Worm (Caenorhabditis elegans) whole organism, late embryonic: ENCODE measurements around the gene pals-24.
A peak's percentile ranks its signal among the peaks of the same experiment; 100 is the strongest.
"Not testable (repeated sequence)": the region's sequence is repeated elsewhere in the genome, so short reads cannot be mapped to it uniquely, and the experiment has no call there.

Experiments
- T23F11.4 ChIP-seq: fragments of 200-800 bp; sonication (Bioruptor generic); optimal IDR thresholded peaks from 2 replicates; lab custom pipeline; 2018; ENCODE audit warnings: mild to moderate bottlenecking, missing genetic modification characterization, missing compliant biosample characterization
- Y22D7AL.16 ChIP-seq: sonication (generic microtip); optimal IDR thresholded peaks from 2 replicates; lab custom pipeline; 2016; ENCODE audit warnings: missing genetic modification characterization, missing compliant biosample characterization
- ahr-1 ChIP-seq: sonication (generic microtip); optimal IDR thresholded peaks from 2 replicates; lab custom pipeline; 2016; ENCODE audit warnings: missing genetic modification characterization, missing compliant biosample characterization
- ceh-14 ChIP-seq: sonication (generic microtip); optimal IDR thresholded peaks from 2 replicates; lab custom pipeline; 2016; ENCODE audit warnings: missing genotype, missing genetic modification characterization, missing compliant biosample characterization
- ceh-18 ChIP-seq: sonication (generic microtip); optimal IDR thresholded peaks from 2 replicates; lab custom pipeline; 2016; ENCODE audit warnings: missing genetic modification characterization, missing compliant biosample characterization
- ceh-19 ChIP-seq: fragments of 200-800 bp; sonication (Bioruptor generic); optimal IDR thresholded peaks from 2 replicates; lab custom pipeline; 2018; ENCODE audit warnings: mild to moderate bottlenecking, missing genetic modification characterization, missing compliant biosample characterization
- ceh-30 ChIP-seq: fragments of 150-350 bp; optimal IDR thresholded peaks from 2 replicates; lab custom pipeline; 2014; ENCODE audit warnings: missing biosample characterization, missing genetic modification characterization
- ceh-31 ChIP-seq: sonication (generic microtip); optimal IDR thresholded peaks from 2 replicates; lab custom pipeline; 2016; ENCODE audit warnings: missing genetic modification characterization, missing compliant biosample characterization
- ceh-34 ChIP-seq: sonication (generic microtip); optimal IDR thresholded peaks from 2 replicates; lab custom pipeline; 2016; ENCODE audit warnings: mild to moderate bottlenecking, missing genetic modification characterization, missing compliant biosample characterization
- ceh-48 ChIP-seq: sonication (generic microtip); optimal IDR thresholded peaks from 2 replicates; lab custom pipeline; 2016; ENCODE audit warnings: missing genetic modification characterization, inconsistent platforms, missing compliant biosample characterization
- ceh-6 ChIP-seq: fragments of 200-800 bp; sonication (Bioruptor generic); optimal IDR thresholded peaks from 2 replicates; lab custom pipeline; 2018; ENCODE audit warnings: mild to moderate bottlenecking, missing genetic modification characterization, missing compliant biosample characterization
- ceh-9 ChIP-seq: sonication (generic microtip); optimal IDR thresholded peaks from 2 replicates; lab custom pipeline; 2016; ENCODE audit warnings: mild to moderate bottlenecking, missing genetic modification characterization, inconsistent platforms, missing compliant biosample characterization
- elt-4 ChIP-seq: sonication (generic microtip); optimal IDR thresholded peaks from 2 replicates; lab custom pipeline; 2016; ENCODE audit warnings: missing genetic modification characterization, missing compliant biosample characterization
- fax-1 ChIP-seq: sonication (generic microtip); optimal IDR thresholded peaks from 2 replicates; lab custom pipeline; 2016; ENCODE audit warnings: missing genotype, missing genetic modification characterization, missing compliant biosample characterization
- fkh-10 ChIP-seq: fragments of 150-350 bp; optimal IDR thresholded peaks from 2 replicates; lab custom pipeline; 2014; ENCODE audit warnings: missing biosample characterization, missing genetic modification reagents, missing genetic modification characterization
- fkh-6 ChIP-seq: sonication (generic microtip); optimal IDR thresholded peaks from 2 replicates; lab custom pipeline; 2016; ENCODE audit warnings: missing genetic modification characterization, missing compliant biosample characterization
- hlh-13 ChIP-seq: fragments of 200-800 bp; sonication (Bioruptor generic); optimal IDR thresholded peaks from 2 replicates; lab custom pipeline; 2018; ENCODE audit warnings: mild to moderate bottlenecking, missing genetic modification characterization, missing compliant biosample characterization
- hlh-6 ChIP-seq: sonication (generic microtip); optimal IDR thresholded peaks from 2 replicates; lab custom pipeline; 2016; ENCODE audit warnings: missing genotype, missing genetic modification characterization, missing compliant biosample characterization
- lim-6 ChIP-seq: sonication (generic microtip); optimal IDR thresholded peaks from 2 replicates; lab custom pipeline; 2016; ENCODE audit warnings: missing genetic modification characterization, missing compliant biosample characterization
- nfya-1 ChIP-seq: sonication (generic microtip); optimal IDR thresholded peaks from 2 replicates; lab custom pipeline; 2017; ENCODE audit warnings: missing genetic modification characterization, mild to moderate bottlenecking, missing compliant biosample characterization, antibody characterized with exemption, moderate library complexity
- odd-2 ChIP-seq: sonication (generic microtip); optimal IDR thresholded peaks from 2 replicates; lab custom pipeline; 2017; ENCODE audit warnings: antibody characterized with exemption, mild to moderate bottlenecking, missing genetic modification characterization, missing compliant biosample characterization
- pat-9 ChIP-seq: fragments of 200-800 bp; sonication (Bioruptor generic); optimal IDR thresholded peaks from 2 replicates; lab custom pipeline; 2018; ENCODE audit warnings: mild to moderate bottlenecking, missing genetic modification characterization, moderate library complexity, missing compliant biosample characterization
- rnt-1 ChIP-seq: sonication (generic microtip); optimal IDR thresholded peaks from 2 replicates; lab custom pipeline; 2016; ENCODE audit warnings: missing genetic modification characterization, missing compliant biosample characterization
- sdc-2 ChIP-seq: sonication (generic microtip); optimal IDR thresholded peaks from 2 replicates; lab custom pipeline; 2016; ENCODE audit warnings: missing genotype, missing genetic modification characterization, missing compliant biosample characterization
- sox-4 ChIP-seq: sonication (generic microtip); optimal IDR thresholded peaks from 2 replicates; lab custom pipeline; 2017; ENCODE audit warnings: mild to moderate bottlenecking, missing genetic modification characterization, inconsistent platforms, missing compliant biosample characterization
- tbx-2 ChIP-seq: sonication (generic microtip); optimal IDR thresholded peaks from 2 replicates; lab custom pipeline; 2016; ENCODE audit warnings: missing genetic modification characterization, missing compliant biosample characterization
- tbx-7 ChIP-seq: sonication (generic microtip); optimal IDR thresholded peaks from 2 replicates; lab custom pipeline; 2016; ENCODE audit warnings: missing genotype, missing genetic modification characterization, missing compliant biosample characterization
- ttx-3 ChIP-seq: sonication (generic microtip); optimal IDR thresholded peaks from 2 replicates; lab custom pipeline; 2016; ENCODE audit warnings: missing genetic modification reagents, missing genetic modification characterization, missing compliant biosample characterization
- unc-3 ChIP-seq, 2 experiments: fragments of 200-800 bp in 1 of 2; sonication (Bioruptor generic) in 1 of 2; sonication (generic microtip) in 1 of 2; conservative IDR thresholded peaks in 1 of 2; optimal IDR thresholded peaks in 1 of 2; 2 replicates each; pipeline versions ENCODE4 v1.3.6 to Lab custom; 2016 to 2022; ENCODE audit warnings: missing compliant biosample characterization in 2 of 2, missing genetic modification characterization in 2 of 2, missing genetic modification reagents in 1 of 2
- unc-42 ChIP-seq: sonication (generic microtip); optimal IDR thresholded peaks from 2 replicates; lab custom pipeline; 2016; ENCODE audit warnings: missing genotype, missing genetic modification characterization, missing compliant biosample characterization
- unc-86 ChIP-seq: sonication (generic microtip); optimal IDR thresholded peaks from 2 replicates; lab custom pipeline; 2016; ENCODE audit warnings: missing genetic modification characterization, missing compliant biosample characterization
- ztf-16 ChIP-seq: sonication (generic microtip); optimal IDR thresholded peaks from 2 replicates; lab custom pipeline; 2017; ENCODE audit warnings: missing genetic modification characterization, missing compliant biosample characterization

Gene pals-24

DNA sequence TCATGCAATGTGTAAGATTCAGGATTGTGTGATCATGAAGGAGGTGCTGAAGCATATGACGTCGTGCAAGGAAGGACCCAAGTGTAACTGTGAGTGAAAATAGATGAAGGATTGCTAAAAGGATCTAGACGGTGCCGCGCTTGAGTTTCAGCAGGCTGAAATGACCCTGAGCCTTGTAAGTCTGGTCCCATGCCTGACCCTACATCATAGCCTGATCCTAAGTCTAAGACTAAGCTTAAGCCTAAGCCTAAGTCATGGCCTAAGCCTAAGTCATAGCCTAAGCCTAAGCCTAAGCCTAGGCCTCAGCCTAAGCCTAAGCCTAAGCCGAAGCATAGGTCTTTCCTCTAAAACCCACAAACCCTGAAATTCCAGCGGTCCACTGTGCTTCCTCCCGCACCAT, 2.4 kb upstream of the pals-24 start:
- TF ChIP-seq ceh-6 (GFP tag; lab: Kevin White, UChicago) (no peak), ceh-9 (tag; lab: Kevin White, UChicago) (no peak), tbx-7 (no peak), ceh-48 (tag; lab: Kevin White, UChicago) (no peak), ceh-18 (tag; lab: Kevin White, UChicago) (no peak), ceh-19 (no peak), unc-42 (tag; lab: Kevin White, UChicago) (no peak), ceh-30 (tag; lab: Kevin White, UChicago) (no peak), fkh-10 (GFP tag; lab: Kevin White, UChicago) (no peak), sox-4 (tag; lab: Kevin White, UChicago) (no peak), Y22D7AL.16 (no peak), unc-3 (GFP tag; conservative IDR thresholded peaks at IDR 0.05; lab: Robert Waterston, UW) (no peak), unc-3 (tag; optimal IDR thresholded peaks at IDR 0.05; lab: Kevin White, UChicago) (no peak), fax-1 (tag; lab: Kevin White, UChicago) (no peak), hlh-13 (GFP tag; lab: Kevin White, UChicago) (no peak)

DNA sequence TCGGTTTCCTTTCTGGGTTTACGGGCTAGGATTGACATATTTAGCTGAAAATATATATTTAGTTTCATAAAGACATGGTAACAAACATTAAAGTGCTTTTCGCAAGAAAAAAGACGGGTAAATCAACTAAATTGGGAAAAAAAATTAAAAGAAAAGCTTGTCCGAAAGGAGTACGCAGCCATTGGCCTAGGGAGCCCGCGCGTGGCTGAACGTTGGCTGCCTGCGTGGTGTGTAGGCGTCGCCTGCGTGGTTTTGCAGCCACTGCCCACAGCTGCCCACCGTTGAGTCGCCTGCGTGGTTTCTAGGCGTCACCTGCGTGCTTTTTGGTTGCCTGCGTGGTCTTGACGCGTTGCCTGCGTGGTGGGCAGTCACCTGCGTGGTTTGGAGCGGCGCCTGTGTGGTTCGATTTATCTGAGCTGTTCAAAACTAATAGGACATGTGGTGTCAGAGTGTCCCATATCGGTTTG, 1.8 kb downstream of the pals-24 start, which contains the start of gene C29F9.12:
Gene C29F9.12 (minus strand): TSS at position 51 of the 467 bp plus-strand sequence.
- TF ChIP-seq tbx-2 (tag; lab: Kevin White, UChicago); ztf-16; ceh-30 (tag; lab: Kevin White, UChicago): not testable (repeated sequence)

DNA sequence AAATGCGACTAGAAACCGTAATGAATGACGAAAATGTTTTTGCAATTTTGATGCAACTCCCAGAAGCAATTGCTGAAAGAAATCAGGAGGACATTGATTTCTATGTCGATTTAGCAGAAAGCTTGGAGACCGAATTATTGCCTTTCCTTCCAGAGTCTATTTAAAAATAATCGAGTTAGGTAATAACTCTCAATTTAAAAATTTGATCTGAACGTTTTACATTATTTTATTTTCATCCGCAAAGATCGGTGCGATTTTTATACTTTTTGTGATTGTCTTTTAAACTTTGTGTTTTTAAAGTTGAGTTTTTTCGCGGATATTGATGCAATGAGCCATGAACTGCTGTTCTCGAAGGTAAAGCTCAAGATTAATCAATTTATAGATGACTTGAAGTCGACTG, 4.2 kb downstream of the pals-24 start, which contains the start of gene pals-23:
Gene pals-23 (plus strand): TSS at position 301 of the 400 bp plus-strand sequence.
- no peak for TF ChIP-seq pat-9 (tag; lab: Kevin White, UChicago)
- TF ChIP-seq fkh-6 (tag; lab: Kevin White, UChicago), result no peak
- TF ChIP-seq sdc-2 (tag; lab: Kevin White, UChicago), result no peak
- no peak for TF ChIP-seq hlh-6 (tag; lab: Kevin White, UChicago)
- TF ChIP-seq hlh-13 (GFP tag; lab: Kevin White, UChicago), result no peak
- TF ChIP-seq rnt-1, result no peak
- TF ChIP-seq ceh-6 (GFP tag; lab: Kevin White, UChicago), result no peak
- TF ChIP-seq unc-86, result no peak
- no peak for TF ChIP-seq nfya-1 (tag; lab: Kevin White, UChicago)
- TF ChIP-seq elt-4 (tag; lab: Kevin White, UChicago), result no peak
- TF ChIP-seq Y22D7AL.16, result no peak
- TF ChIP-seq ahr-1 (tag; lab: Kevin White, UChicago), result no peak
- no peak for TF ChIP-seq odd-2
- no peak for TF ChIP-seq ceh-31 (tag; lab: Kevin White, UChicago)

DNA sequence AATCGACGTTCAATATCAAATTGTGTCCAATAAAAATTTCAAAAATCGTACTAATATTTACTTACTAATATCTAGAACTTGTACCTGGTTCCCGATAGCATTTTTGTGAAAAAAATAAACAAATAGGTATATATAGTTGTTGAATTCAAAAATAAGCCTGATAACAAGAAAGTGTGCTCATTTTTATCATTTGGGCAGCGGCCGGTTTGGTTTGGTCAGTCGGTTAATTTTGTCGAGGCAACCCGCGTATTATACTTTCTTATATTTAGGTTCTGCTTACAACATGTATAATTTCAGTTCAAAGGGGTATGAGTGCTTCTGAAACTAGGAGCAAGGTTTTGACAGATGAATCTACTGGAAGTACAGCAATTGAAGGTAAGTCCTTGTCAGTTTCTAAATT, 10.4 kb downstream of the pals-24 start, which contains the start of the genes nhr-280 and C29F9.2:
Gene nhr-280 (minus strand): TSS at position 101 of the 400 bp plus-strand sequence.
Gene C29F9.2 (plus strand): TSS at position 298 of the 400 bp plus-strand sequence.
- TF ChIP-seq ceh-6 (GFP tag; lab: Kevin White, UChicago) (no peak), unc-3 (GFP tag; conservative IDR thresholded peaks at IDR 0.05; lab: Robert Waterston, UW) (no peak), unc-3 (tag; optimal IDR thresholded peaks at IDR 0.05; lab: Kevin White, UChicago) (no peak), ttx-3 (tag; lab: Kevin White, UChicago) (no peak), ceh-48 (tag; lab: Kevin White, UChicago) (no peak), T23F11.4 (GFP tag; lab: Kevin White, UChicago) (no peak)

DNA sequence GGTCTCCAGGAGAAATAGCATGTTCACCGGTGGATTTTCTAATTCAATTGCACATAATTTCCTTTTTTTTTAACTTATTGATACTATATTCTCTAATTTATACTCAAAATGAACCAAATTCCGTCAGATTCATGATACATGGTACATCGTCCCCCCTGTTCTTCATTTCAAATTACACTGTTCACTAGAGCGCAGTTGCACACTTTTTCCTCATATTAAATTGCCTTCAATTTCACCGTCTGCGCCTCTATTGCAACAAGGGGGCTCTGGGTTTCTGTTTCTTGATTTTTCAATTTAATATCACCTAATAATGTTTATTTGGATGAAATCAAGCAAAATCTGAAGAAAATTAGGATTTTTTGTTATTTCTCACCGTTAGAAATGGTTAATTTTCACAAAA, 11.4 kb downstream of the pals-24 start:
- TF ChIP-seq ceh-14 (tag; lab: Kevin White, UChicago), result peak; percentile 43
- TF ChIP-seq ceh-34 (tag; lab: Kevin White, UChicago), result peak; percentile 53
- peak; percentile 4 for TF ChIP-seq lim-6 (tag; lab: Kevin White, UChicago)
- TF ChIP-seq unc-42 (tag; lab: Kevin White, UChicago), result peak; percentile 91
- peak; percentile 41 for TF ChIP-seq ceh-31 (tag; lab: Kevin White, UChicago)
- TF ChIP-seq nfya-1 (tag; lab: Kevin White, UChicago), result peak; percentile 34
- TF ChIP-seq fkh-10 (GFP tag; lab: Kevin White, UChicago), result no peak
- no peak for TF ChIP-seq pat-9 (tag; lab: Kevin White, UChicago)
- TF ChIP-seq, all 69 proteins: peak for 6
